Fruit fly (Drosophila melanogaster): ENCODE results near the gene CG31917.

Gene CG31917

dm6 chr2L:5031399-5031798, 20.8 kb upstream of the CG31917 start:
- no peak for TF ChIP-seq CG9705 (GFP tag; optimal IDR thresholded peaks at IDR 0.05)
- no peak for TF ChIP-seq ey (GFP tag; optimal IDR thresholded peaks at IDR 0.05)
- TF ChIP-seq OdsH (GFP tag; optimal IDR thresholded peaks at IDR 0.05) = no peak
- no peak for TF ChIP-seq sage (GFP tag; optimal IDR thresholded peaks at IDR 0.05)
- no peak for TF ChIP-seq sv (GFP tag; optimal IDR thresholded peaks at IDR 0.05)
- TF ChIP-seq br (GFP tag; optimal IDR thresholded peaks at IDR 0.05) = no peak
- TF ChIP-seq HLH106 (tag; optimal IDR thresholded peaks at IDR 0.05) = no peak
- no peak for TF ChIP-seq Hr83 (GFP tag; optimal IDR thresholded peaks at IDR 0.05; ENCODE audit: poor library complexity, severe bottlenecking)

- TF ChIP-seq psq (GFP tag; optimal IDR thresholded peaks at IDR 0.05) (no peak), tai (GFP tag; optimal IDR thresholded peaks at IDR 0.05) (no peak), lola (GFP tag; optimal IDR thresholded peaks at IDR 0.05) (no peak), Abd-B (GFP tag; optimal IDR thresholded peaks at IDR 0.05) (no peak), OdsH (GFP tag; optimal IDR thresholded peaks at IDR 0.05) (no peak), jim (GFP tag; optimal IDR thresholded peaks at IDR 0.05) (no peak), foxo (GFP tag; optimal IDR thresholded peaks at IDR 0.05) (no peak), Vsx2 (GFP tag; optimal IDR thresholded peaks at IDR 0.05; ENCODE audit: partially characterized antibody) (no peak), h (GFP tag; optimal IDR thresholded peaks at IDR 0.05) (no peak), Hr83 (GFP tag; optimal IDR thresholded peaks at IDR 0.05; ENCODE audit: poor library complexity, severe bottlenecking) (no peak), dmrt93B (GFP tag; optimal IDR thresholded peaks at IDR 0.05) (no peak), usp (GFP tag; optimal IDR thresholded peaks at IDR 0.05) (no peak), sv (GFP tag; optimal IDR thresholded peaks at IDR 0.05) (no peak), Jra (GFP tag; optimal IDR thresholded peaks at IDR 0.05) (no peak), sage (GFP tag; optimal IDR thresholded peaks at IDR 0.05) (no peak), dsf (GFP tag; optimal IDR thresholded peaks at IDR 0.05; ENCODE audit: borderline replicate concordance) (no peak), CrebA (GFP tag; optimal IDR thresholded peaks at IDR 0.05; ENCODE audit: borderline replicate concordance) (no peak), brk (GFP tag; optimal IDR thresholded peaks at IDR 0.05) (no peak), br (GFP tag; optimal IDR thresholded peaks at IDR 0.05) (no peak), Hr78 (GFP tag; optimal IDR thresholded peaks at IDR 0.05) (no peak)
Measured at dm6 chr2L:5030535-5030934, 19.9 kb upstream of the CG31917 start.

- TF ChIP-seq N (GFP tag; optimal IDR thresholded peaks at IDR 0.05) (no peak), woc (GFP tag; optimal IDR thresholded peaks at IDR 0.05) (no peak), br (GFP tag; optimal IDR thresholded peaks at IDR 0.05) (no peak), sv (GFP tag; optimal IDR thresholded peaks at IDR 0.05) (no peak), Hr78 (GFP tag; optimal IDR thresholded peaks at IDR 0.05) (no peak), psq (GFP tag; optimal IDR thresholded peaks at IDR 0.05) (no peak), usp (GFP tag; optimal IDR thresholded peaks at IDR 0.05) (no peak), Rel (GFP tag; optimal IDR thresholded peaks at IDR 0.05) (no peak), Rel (tag; optimal IDR thresholded peaks at IDR 0.05) (no peak), ey (GFP tag; optimal IDR thresholded peaks at IDR 0.05) (no peak), CG32264 (GFP tag; optimal IDR thresholded peaks at IDR 0.05) (no peak), tai (GFP tag; optimal IDR thresholded peaks at IDR 0.05) (no peak), HLH106 (tag; optimal IDR thresholded peaks at IDR 0.05) (no peak), rgr (GFP tag; optimal IDR thresholded peaks at IDR 0.05) (no peak), dsf (GFP tag; optimal IDR thresholded peaks at IDR 0.05; ENCODE audit: borderline replicate concordance) (no peak), OdsH (GFP tag; optimal IDR thresholded peaks at IDR 0.05) (no peak), brk (GFP tag; optimal IDR thresholded peaks at IDR 0.05) (no peak)
Measured at dm6 chr2L:5029809-5030108, 19.1 kb upstream of the CG31917 start.

- TF ChIP-seq pan (optimal IDR thresholded peaks at IDR 0.05) (no peak), psq (GFP tag; optimal IDR thresholded peaks at IDR 0.05) (no peak), Rel (GFP tag; optimal IDR thresholded peaks at IDR 0.05) (no peak), Rel (tag; optimal IDR thresholded peaks at IDR 0.05) (peak; percentile 2), Hnf4 (GFP tag; optimal IDR thresholded peaks at IDR 0.05) (no peak), CG9705 (GFP tag; optimal IDR thresholded peaks at IDR 0.05) (no peak), Sp1 (GFP tag; optimal IDR thresholded peaks at IDR 0.05) (no peak)
Measured at dm6 chr2L:5029049-5029808, 18.6 kb upstream of the CG31917 start, which contains the start of gene Col4a1. Gene Col4a1, plus strand, starts transcription at chr2L:5029609.

- TF ChIP-seq pan (optimal IDR thresholded peaks at IDR 0.05) = no peak
Measured at dm6 chr2L:5028091-5028490, 17.5 kb upstream of the CG31917 start, which contains the start of gene vkg. Gene vkg, minus strand, starts transcription at chr2L:5028191.

Data from whole organism, wandering third instar larva.